Worm (Caenorhabditis elegans): ENCODE data around the gene mex-5.

DNA sequence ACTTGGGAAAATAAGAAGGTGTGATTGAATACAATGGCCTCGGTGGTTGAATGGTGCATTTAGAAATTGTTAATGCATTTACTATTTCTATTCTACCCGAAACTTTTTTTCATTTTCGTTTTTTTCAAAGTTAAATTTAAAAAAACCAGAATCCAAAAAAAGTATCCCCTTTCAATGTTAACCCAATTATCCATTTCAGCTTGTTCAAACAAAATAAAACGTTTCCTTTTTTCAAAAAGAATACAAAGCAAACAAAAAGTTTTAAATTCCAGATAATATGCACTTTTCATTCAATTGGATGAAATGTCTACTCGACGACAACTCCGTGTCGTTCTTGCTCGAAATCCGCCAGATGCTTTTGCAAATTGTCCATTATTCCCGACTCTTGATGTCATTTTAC lies 11.0 kb upstream of the mex-5 start, which contains the start of gene W02A2.5:
- TF ChIP-seq pax-1 (tag; optimal IDR thresholded peaks at IDR 0.05) (no peak), ama-1 (optimal IDR thresholded peaks at IDR 0.05) (no peak), pha-4 (tag; optimal IDR thresholded peaks at IDR 0.05) (no peak), K09A11.1 (tag; optimal IDR thresholded peaks at IDR 0.05; ENCODE audit: insufficient read depth) (no peak), hlh-30 (tag; optimal IDR thresholded peaks at IDR 0.05; ENCODE audit: insufficient read depth) (no peak), elt-2 (tag; optimal IDR thresholded peaks at IDR 0.05) (no peak), pat-9 (tag; optimal IDR thresholded peaks at IDR 0.05) (no peak), ceh-48 (tag; optimal IDR thresholded peaks at IDR 0.05) (no peak), ceh-24 (tag; optimal IDR thresholded peaks at IDR 0.05) (no peak), F13H6.1 (tag; optimal IDR thresholded peaks at IDR 0.05) (no peak), Y22D7AL.16 (tag; optimal IDR thresholded peaks at IDR 0.05) (no peak), ceh-14 (tag; optimal IDR thresholded peaks at IDR 0.05) (no peak), che-1 (tag; optimal IDR thresholded peaks at IDR 0.05) (no peak)

Measured in whole organism, late embryonic.